Worm (Caenorhabditis elegans) whole organism, mixed stage, embryonic: ENCODE results near the gene nspe-8.

Experiments
- blmp-1 ChIP-seq: fragments of 150-350 bp; optimal IDR thresholded peaks from 2 replicates; lab custom pipeline; 2014; ENCODE audit warnings: missing biosample characterization, missing genetic modification characterization
- drap-1 ChIP-seq: fragments of 200-800 bp; sonication (Bioruptor generic); optimal IDR thresholded peaks from 3 replicates; lab custom pipeline; 2018; ENCODE audit warnings: mild to moderate bottlenecking, missing genetic modification characterization, missing compliant biosample characterization
- hlh-1 ChIP-seq: fragments of 150-350 bp; optimal IDR thresholded peaks from 2 replicates; lab custom pipeline; 2014; ENCODE audit warnings: missing biosample characterization, missing genetic modification reagents, missing genetic modification characterization
- lin-13 ChIP-seq: fragments of 150-350 bp; optimal IDR thresholded peaks from 2 replicates; lab custom pipeline; 2014; ENCODE audit warnings: missing biosample characterization, missing genetic modification characterization
- nhr-12 ChIP-seq: fragments of 150-350 bp; optimal IDR thresholded peaks from 2 replicates; lab custom pipeline; 2014; ENCODE audit warnings: missing biosample characterization, missing genetic modification characterization
- nhr-28 ChIP-seq: fragments of 150-350 bp; optimal IDR thresholded peaks from 2 replicates; lab custom pipeline; 2014; ENCODE audit warnings: missing biosample characterization, missing genetic modification characterization
- snpc-4 ChIP-seq: fragments of 150-350 bp; optimal IDR thresholded peaks from 2 replicates; lab custom pipeline; 2014; ENCODE audit warnings: missing biosample characterization, missing genetic modification characterization
- unc-39 ChIP-seq: fragments of 150-350 bp; optimal IDR thresholded peaks from 2 replicates; lab custom pipeline; 2014; ENCODE audit warnings: missing biosample characterization, missing genetic modification characterization
- unc-62 ChIP-seq: fragments of 150-350 bp; optimal IDR thresholded peaks from 2 replicates; lab custom pipeline; 2014; ENCODE audit warnings: missing biosample characterization, missing genetic modification reagents, missing genetic modification characterization

DNA sequence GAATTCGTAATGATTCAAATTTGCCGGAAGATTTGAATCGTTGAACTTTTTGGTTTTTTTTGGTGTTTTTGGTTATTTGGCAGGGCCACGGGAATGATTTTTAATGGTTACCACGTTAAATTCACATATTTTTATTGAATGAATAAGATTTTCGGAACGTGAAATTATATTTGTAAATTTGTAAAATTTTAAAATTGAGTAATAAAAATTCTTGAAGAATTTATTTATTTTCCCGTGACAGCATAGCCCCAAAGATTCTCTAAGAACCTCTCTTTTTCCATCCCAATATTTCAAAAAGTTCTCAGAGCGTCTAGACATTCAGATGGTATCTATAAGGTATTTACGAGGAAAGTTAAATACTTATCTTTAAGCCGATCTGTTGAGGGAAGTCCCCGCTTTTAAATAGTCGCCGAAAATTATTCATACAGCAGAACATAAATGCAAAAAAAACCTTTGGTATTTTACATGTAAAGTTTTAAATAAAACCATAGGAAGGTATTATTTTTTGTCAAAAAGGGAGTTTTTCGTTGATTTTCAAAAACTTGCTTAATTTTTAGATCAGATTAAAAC lies 13.1 kb upstream of the nspe-8 start, which contains the start of gene Y38E10A.17:
- TF ChIP-seq snpc-4 (tag; lab: Kevin White, UChicago) (no peak), hlh-1 (tag; lab: Kevin White, UChicago) (no peak), unc-39 (no peak), lin-13 (tag; lab: Kevin White, UChicago) (no peak), unc-62 (no peak), nhr-28 (tag; lab: Kevin White, UChicago) (no peak), nhr-12 (no peak), drap-1 (no peak), blmp-1 (tag; lab: Kevin White, UChicago) (no peak)
